Worm (Caenorhabditis elegans) whole organism, L1 larva: Measurements from ENCODE around the gene F56D6.12.
"Not testable (repeated sequence)": the region's sequence is repeated elsewhere in the genome, so short reads cannot be mapped to it uniquely, and the experiment has no call there.

Source experiments
- egl-27 ChIP-seq, 2 experiments: fragments of 150-350 bp in 1 of 2; sonication (generic microtip); optimal IDR thresholded peaks; 3 replicates each; lab custom pipeline; 2017 to 2018; ENCODE audit warnings: missing biosample characterization in 2 of 2, missing genetic modification characterization in 2 of 2, missing genetic modification reagents in 2 of 2
- elt-3 ChIP-seq, 6 experiments: fragments of 150-350 bp in 1 of 6; sonication (generic microtip); optimal IDR thresholded peaks; 2 replicates each; lab custom pipeline; 2017 to 2018; ENCODE audit warnings: missing biosample characterization in 6 of 6, missing genetic modification characterization in 6 of 6, inconsistent platforms in 1 of 6
- fos-1 ChIP-seq: fragments of 150-350 bp; optimal IDR thresholded peaks from 2 replicates; lab custom pipeline; 2014; ENCODE audit warnings: missing biosample characterization, missing genetic modification characterization

- not testable (repeated sequence) for TF ChIP-seq egl-27 (tag; optimal IDR thresholded peaks at IDR 0.05; lab: Kevin White, UChicago); elt-3 (tag; optimal IDR thresholded peaks at IDR 0.05; lab: Kevin White, UChicago); fos-1 (tag; lab: Kevin White, UChicago)
Measured at ce11 chrIV:3911848-3912247, 3.9 kb downstream of the F56D6.12 start, which contains the start of gene F56D6.18.
